Fruit fly (Drosophila melanogaster): ENCODE data around the gene NijA.

The NijA gene

DNA sequence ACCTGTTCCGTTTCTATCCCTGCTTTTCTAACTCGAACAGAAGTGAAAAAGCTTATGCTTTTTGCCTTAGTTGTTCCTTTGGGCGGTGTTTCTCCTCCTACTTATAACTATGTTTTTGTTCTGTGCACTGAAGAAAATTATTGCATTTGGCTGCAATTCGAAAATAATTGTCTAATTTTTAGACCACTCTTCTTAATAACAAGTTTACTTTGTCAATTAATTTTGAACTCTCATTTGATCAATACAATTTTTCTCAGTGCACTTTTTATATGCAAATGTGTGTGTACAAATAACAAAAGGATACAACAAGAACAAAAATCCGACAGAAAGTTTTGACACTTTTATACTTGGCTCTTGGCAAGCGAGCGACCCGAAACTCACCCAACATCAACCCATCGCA is 38.4 kb upstream of the NijA start (continued):
- TF ChIP-seq Usf (GFP tag; optimal IDR thresholded peaks at IDR 0.05) = peak; percentile 13
- TF ChIP-seq sqz (GFP tag; optimal IDR thresholded peaks at IDR 0.05) = peak; percentile 2
- no peak for TF ChIP-seq Hey (tag; optimal IDR thresholded peaks at IDR 0.05)
- peak; percentile 52 for TF ChIP-seq CG12299 (tag; optimal IDR thresholded peaks at IDR 0.05)
- TF ChIP-seq Sry-β (GFP tag; optimal IDR thresholded peaks at IDR 0.05) = no peak
- TF ChIP-seq CG1792 (GFP tag; optimal IDR thresholded peaks at IDR 0.05) = peak; percentile 46
- peak; percentile 24 for TF ChIP-seq zf30C (GFP tag; optimal IDR thresholded peaks at IDR 0.05)
- TF ChIP-seq ac (GFP tag; optimal IDR thresholded peaks at IDR 0.05) = no peak
- no peak for TF ChIP-seq CG4282 (GFP tag; optimal IDR thresholded peaks at IDR 0.05)
- TF ChIP-seq CG7745 (tag; optimal IDR thresholded peaks at IDR 0.05) = no peak
- TF ChIP-seq Hmr (GFP tag; optimal IDR thresholded peaks at IDR 0.05) = peak; percentile 72
- no peak for TF ChIP-seq CG3995 (GFP tag; optimal IDR thresholded peaks at IDR 0.05)
- TF ChIP-seq CG34224 (GFP tag; IDR thresholded peaks at IDR 0.05; ENCODE audit: partially characterized antibody) = no peak
- TF ChIP-seq CkIIα-i1 (GFP tag; IDR thresholded peaks at IDR 0.05) = no peak
- TF ChIP-seq crol (GFP tag; IDR thresholded peaks at IDR 0.05) = no peak
- no peak for TF ChIP-seq br (optimal IDR thresholded peaks at IDR 0.05)
- no peak for TF ChIP-seq gfzf (GFP tag; optimal IDR thresholded peaks at IDR 0.05)
- TF ChIP-seq pb (GFP tag; optimal IDR thresholded peaks at IDR 0.05) = peak; percentile 63
- no peak for TF ChIP-seq Sox100B (GFP tag; optimal IDR thresholded peaks at IDR 0.05)
- TF ChIP-seq CG16863 (GFP tag; optimal IDR thresholded peaks at IDR 0.05) = peak; percentile 64
- no peak for TF ChIP-seq CG4328 (GFP tag; optimal IDR thresholded peaks at IDR 0.05)
- no peak for TF ChIP-seq run (tag; optimal IDR thresholded peaks at IDR 0.05)
- TF ChIP-seq CG17829 (tag; optimal IDR thresholded peaks at IDR 0.05) = peak; percentile 30
- TF ChIP-seq CG4730 (GFP tag; IDR thresholded peaks at IDR 0.05) = no peak
- TF ChIP-seq tap (tag; optimal IDR thresholded peaks at IDR 0.05) = no peak
- peak; percentile 61 for TF ChIP-seq CG10209 (GFP tag; optimal IDR thresholded peaks at IDR 0.05)

DNA sequence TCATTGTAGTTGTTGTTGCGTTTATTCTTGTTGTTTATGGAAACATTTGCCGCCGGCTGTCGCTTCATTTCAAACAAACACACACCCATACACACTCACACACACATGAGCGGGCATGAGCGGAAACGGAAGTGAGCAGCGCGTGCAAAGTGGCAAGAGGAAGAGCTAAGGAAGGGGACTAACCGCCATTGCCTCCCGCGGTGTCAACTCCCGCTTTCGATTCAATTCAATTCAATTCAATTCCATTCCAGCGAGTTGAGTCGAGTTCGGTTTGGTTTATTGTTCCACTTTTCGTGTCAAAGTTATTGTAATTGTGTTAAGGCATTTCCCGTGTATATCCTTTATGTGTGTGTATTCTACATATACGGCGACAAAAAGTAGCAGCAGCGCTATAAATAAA is 37.9 kb upstream of the NijA start:
- TF ChIP-seq Spps (tag; optimal IDR thresholded peaks at IDR 0.05) (peak; percentile 2), hkb (optimal IDR thresholded peaks at IDR 0.05) (no peak), hkb (GFP tag; IDR thresholded peaks at IDR 0.05) (peak; percentile 43; the same call in 1 of the 2 replicates), Hr78 (GFP tag; optimal IDR thresholded peaks at IDR 0.05) (no peak), NFAT (GFP tag; IDR thresholded peaks at IDR 0.05) (no peak), CG12071 (GFP tag; optimal IDR thresholded peaks at IDR 0.05) (peak; percentile 71), CG6254 (GFP tag; optimal IDR thresholded peaks at IDR 0.05) (peak; percentile 15), lov (optimal IDR thresholded peaks at IDR 0.05) (no peak), lov (GFP tag; IDR thresholded peaks at IDR 0.05) (peak; percentile 77; the same call in 2 of the 3 replicates), HLH3B (GFP tag; IDR thresholded peaks at IDR 0.05) (0 out of 2 replicates have a peak, but pooled peaks have one; percentile 16), salm (tag; optimal IDR thresholded peaks at IDR 0.05) (peak; percentile 0), phol (tag; optimal IDR thresholded peaks at IDR 0.05) (peak; percentile 30), CG15601 (tag; optimal IDR thresholded peaks at IDR 0.05) (peak; percentile 91), NfI (GFP tag; optimal IDR thresholded peaks at IDR 0.05) (peak; percentile 26), knrl (GFP tag; IDR thresholded peaks at IDR 0.05; ENCODE audit: partially characterized antibody) (no peak), wor (GFP tag; IDR thresholded peaks at IDR 0.05) (no peak), CG12219 (GFP tag; optimal IDR thresholded peaks at IDR 0.05) (peak; percentile 9), CG18599 (GFP tag; optimal IDR thresholded peaks at IDR 0.05) (peak; percentile 8), unpg (GFP tag; optimal IDR thresholded peaks at IDR 0.05) (peak; percentile 5), schlank (tag; optimal IDR thresholded peaks at IDR 0.05) (peak; percentile 0), CG4404 (GFP tag; IDR thresholded peaks at IDR 0.05) (no peak), Stat92E (GFP tag; optimal IDR thresholded peaks at IDR 0.05) (no peak), CG33557 (GFP tag; optimal IDR thresholded peaks at IDR 0.05) (peak; percentile 35), zfh1 (GFP tag; IDR thresholded peaks at IDR 0.05) (0 out of 3 replicates have a peak, but pooled peaks have one; percentile 52), CG30431 (GFP tag; optimal IDR thresholded peaks at IDR 0.05) (no peak), CG32532 (GFP tag; IDR thresholded peaks at IDR 0.05) (no peak)
